Fruit fly (Drosophila melanogaster): Measurements from ENCODE around the gene CG2444.

DNA sequence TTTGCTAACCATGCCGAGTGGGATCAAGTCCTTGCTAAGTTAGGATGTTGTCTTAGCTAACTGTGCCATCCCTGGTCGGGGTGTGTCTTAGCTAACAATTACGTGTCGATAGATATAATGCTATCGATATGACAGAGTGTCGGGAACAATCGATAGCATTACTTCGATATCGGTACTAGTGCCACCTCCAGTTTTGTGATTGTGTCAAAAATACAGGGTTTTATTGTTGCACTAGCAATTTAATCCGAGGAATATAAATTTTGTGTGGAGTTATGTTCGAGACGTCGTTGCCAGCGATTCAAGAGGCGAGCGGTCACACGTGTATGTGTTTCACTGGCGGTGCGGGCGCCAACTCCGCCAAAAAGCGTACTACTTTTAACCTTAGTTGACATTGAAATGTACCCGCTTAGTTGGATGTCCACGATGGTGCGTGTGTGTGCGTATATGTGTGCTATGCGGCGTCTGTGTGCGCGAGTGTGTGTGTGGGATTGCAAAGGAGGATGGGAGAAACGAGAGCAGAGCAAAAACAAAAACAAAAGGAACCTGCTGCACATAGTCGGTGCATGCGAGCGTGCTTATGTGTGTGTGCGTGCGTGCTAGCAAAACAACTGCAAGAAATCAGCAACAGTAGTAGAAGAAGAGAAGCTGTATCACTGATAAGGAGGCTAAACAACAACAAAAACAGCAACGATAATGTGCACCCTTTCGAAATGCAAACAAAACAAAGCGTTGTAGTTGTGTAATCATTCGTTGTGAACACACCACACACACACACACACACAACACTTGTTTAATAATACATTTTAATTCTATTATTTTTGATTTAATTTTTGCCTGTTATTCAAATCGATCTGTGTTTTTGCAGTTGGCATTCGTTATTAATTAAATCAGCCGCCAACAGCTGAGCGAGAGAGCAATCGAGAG is 9.9 kb downstream of the CG2444 start, which contains the start of gene PhKgamma:
- TF ChIP-seq CG17806 (tag; optimal IDR thresholded peaks at IDR 0.05) (peak; percentile 37), CG13204 (GFP tag; optimal IDR thresholded peaks at IDR 0.05) (peak; percentile 70), CG14655 (GFP tag; optimal IDR thresholded peaks at IDR 0.05) (peak; percentile 75), CG32121 (GFP tag; IDR thresholded peaks at IDR 0.05) (no peak; the same call in 1 of the 2 replicates), CG10348 (GFP tag; IDR thresholded peaks at IDR 0.05) (no peak), gl (tag; optimal IDR thresholded peaks at IDR 0.05) (peak; percentile 61), fd96Ca (GFP tag; IDR thresholded peaks at IDR 0.05) (peak; percentile 65; the same call in 2 of the 3 replicates)

Measured in whole organism, pupa.